Fruit fly (Drosophila melanogaster) whole organism, embryonic: ENCODE results near the gene CG33095.

Source experiments
- Abd-B ChIP-seq: fragments of 200-800 bp; sonication (Bioruptor generic); optimal IDR thresholded peaks from 2 replicates; lab custom pipeline; 2018; ENCODE audit warnings: missing biosample characterization, mild to moderate bottlenecking, missing genetic modification characterization, moderate library complexity
- Bdp1 ChIP-seq: fragments of 200-800 bp; sonication (Bioruptor generic); optimal IDR thresholded peaks from 3 replicates; lab custom pipeline; 2016; ENCODE audit warnings: missing biosample characterization, missing genetic modification characterization
- BtbVII ChIP-seq: fragments of 200-800 bp; sonication (Bioruptor generic); optimal IDR thresholded peaks from 3 replicates; lab custom pipeline; 2017; ENCODE audit warnings: missing biosample characterization, mild to moderate bottlenecking, missing genetic modification characterization
- CG10565 ChIP-seq: fragments of 200-800 bp; sonication (Bioruptor generic); optimal IDR thresholded peaks from 3 replicates; lab custom pipeline; 2016; ENCODE audit warnings: missing biosample characterization, mild to moderate bottlenecking, missing genetic modification characterization
- CG11093 ChIP-seq: fragments of 200-800 bp; sonication (Bioruptor generic); IDR thresholded peaks from 3 replicates; pipeline ENCODE4 v1.3.6; 2022; ENCODE audit warnings: missing biosample characterization, missing genetic modification characterization
- CG12104 ChIP-seq: fragments of 200-800 bp; sonication (Bioruptor generic); optimal IDR thresholded peaks from 3 replicates; lab custom pipeline; 2016; ENCODE audit warnings: missing biosample characterization, missing genetic modification characterization
- CG13287 ChIP-seq: fragments of 200-800 bp; sonication (Bioruptor generic); IDR thresholded peaks from 2 replicates; pipeline ENCODE4 v1.3.6; 2022; ENCODE audit warnings: missing biosample characterization, missing genetic modification characterization; ENCODE audit not compliant: partially characterized antibody
- CG13775 ChIP-seq: fragments of 200-800 bp; sonication (Bioruptor generic); optimal IDR thresholded peaks from 3 replicates; lab custom pipeline; 2017; ENCODE audit warnings: missing biosample characterization, mild to moderate bottlenecking, missing genetic modification characterization
- CG17912 ChIP-seq: fragments of 200-800 bp; sonication (Bioruptor generic); optimal IDR thresholded peaks from 2 replicates; lab custom pipeline; 2018; ENCODE audit warnings: missing biosample characterization, mild to moderate bottlenecking, missing genetic modification characterization
- CG2116 ChIP-seq: fragments of 200-800 bp; sonication (Bioruptor generic); optimal IDR thresholded peaks from 3 replicates; lab custom pipeline; 2018; ENCODE audit warnings: missing biosample characterization, mild to moderate bottlenecking, missing genetic modification characterization
- CG2199 ChIP-seq: fragments of 200-800 bp; sonication (Bioruptor generic); IDR thresholded peaks from 3 replicates; pipeline ENCODE4 v1.3.6; 2022; ENCODE audit warnings: missing biosample characterization, missing genetic modification characterization
- CG30431 ChIP-seq: fragments of 200-800 bp; sonication (Bioruptor generic); optimal IDR thresholded peaks from 2 replicates; lab custom pipeline; 2017; ENCODE audit warnings: missing biosample characterization, missing genetic modification characterization
- CG32767 ChIP-seq: fragments of 200-800 bp; sonication (Bioruptor generic); IDR thresholded peaks from 2 replicates; pipeline ENCODE4 v1.3.6; 2022; ENCODE audit warnings: missing biosample characterization, missing genetic modification characterization
- CG5245 ChIP-seq: fragments of 200-800 bp; sonication (Bioruptor generic); optimal IDR thresholded peaks from 3 replicates; lab custom pipeline; 2016; ENCODE audit warnings: missing biosample characterization, missing genetic modification characterization
- CG6683 ChIP-seq: fragments of 200-800 bp; sonication (Bioruptor generic); optimal IDR thresholded peaks from 2 replicates; lab custom pipeline; 2017; ENCODE audit warnings: missing biosample characterization, mild to moderate bottlenecking, missing genetic modification characterization, missing genetic modification reagents
- CG7987 ChIP-seq: fragments of 200-800 bp; sonication (Bioruptor generic); optimal IDR thresholded peaks from 2 replicates; lab custom pipeline; 2018; ENCODE audit warnings: missing biosample characterization, mild to moderate bottlenecking, missing genetic modification characterization, moderate library complexity
- D ChIP-seq, 2 experiments: fragments of 200-800 bp in 1 of 2; fragments of >200 bp in 1 of 2; sonication (Bioruptor generic) in 1 of 2; optimal IDR thresholded peaks; 2 replicates in 1 of 2; 3 replicates in 1 of 2; lab custom pipeline; 2017; ENCODE audit warnings: mild to moderate bottlenecking in 1 of 2, missing biosample characterization in 1 of 2, missing genetic modification characterization in 1 of 2, missing genetic modification reagents in 1 of 2
- D19B ChIP-seq: fragments of 200-800 bp; sonication (Bioruptor generic); optimal IDR thresholded peaks from 2 replicates; lab custom pipeline; 2017; ENCODE audit warnings: missing biosample characterization, mild to moderate bottlenecking, missing genetic modification characterization
- Dek ChIP-seq: fragments of 200-800 bp; sonication (Bioruptor generic); optimal IDR thresholded peaks from 3 replicates; lab custom pipeline; 2019; ENCODE audit warnings: missing biosample characterization, mild to moderate bottlenecking, missing genetic modification characterization, moderate library complexity
- Dll ChIP-seq: fragments of 200-800 bp; sonication (Bioruptor generic); IDR thresholded peaks from 4 replicates; pipeline ENCODE4 v1.3.6; 2022; ENCODE audit warnings: missing biosample characterization, missing genetic modification characterization; ENCODE audit not compliant: partially characterized antibody
- H2.0 ChIP-seq: fragments of 200-800 bp; sonication (Bioruptor generic); IDR thresholded peaks from 2 replicates; pipeline ENCODE4 v1.3.6; 2022; ENCODE audit warnings: missing biosample characterization, missing genetic modification characterization
- HHEX ChIP-seq: fragments of 200-800 bp; sonication (Bioruptor generic); optimal IDR thresholded peaks from 3 replicates; lab custom pipeline; 2017; ENCODE audit warnings: missing biosample characterization, mild to moderate bottlenecking, missing genetic modification characterization, missing genetic modification reagents
- HLH54F ChIP-seq: fragments of 200-800 bp; sonication (Bioruptor generic); optimal IDR thresholded peaks from 3 replicates; lab custom pipeline; 2016; ENCODE audit warnings: missing biosample characterization, missing genetic modification characterization
- Hsf ChIP-seq: fragments of 200-800 bp; sonication (Bioruptor generic); optimal IDR thresholded peaks from 3 replicates; lab custom pipeline; 2016; ENCODE audit warnings: missing biosample characterization, missing genetic modification characterization
- Jarid2 ChIP-seq: fragments of 200-800 bp; sonication (Bioruptor generic); optimal IDR thresholded peaks from 3 replicates; lab custom pipeline; 2017; ENCODE audit warnings: mild to moderate bottlenecking, missing biosample characterization, missing genetic modification reagents, missing genetic modification characterization
- Max ChIP-seq: fragments of 200-800 bp; sonication (Bioruptor generic); optimal IDR thresholded peaks from 2 replicates; lab custom pipeline; 2016; ENCODE audit warnings: missing biosample characterization, mild to moderate bottlenecking, missing genetic modification characterization
- Neu2 ChIP-seq: fragments of 200-800 bp; sonication (Bioruptor generic); optimal IDR thresholded peaks from 3 replicates; lab custom pipeline; 2016; ENCODE audit warnings: missing biosample characterization, missing genetic modification characterization, borderline replicate concordance
- Nf-YA ChIP-seq: fragments of 200-800 bp; sonication (Bioruptor generic); IDR thresholded peaks from 2 replicates; pipeline ENCODE4 v1.3.6; 2022; ENCODE audit warnings: missing biosample characterization, missing genetic modification characterization
- Nf-YB ChIP-seq: fragments of 200-800 bp; sonication (Bioruptor generic); optimal IDR thresholded peaks from 3 replicates; lab custom pipeline; 2019; ENCODE audit warnings: missing biosample characterization, mild to moderate bottlenecking, missing genetic modification characterization, moderate library complexity
- Sox102F ChIP-seq: fragments of 200-800 bp; sonication (Bioruptor generic); optimal IDR thresholded peaks from 2 replicates; lab custom pipeline; 2018; ENCODE audit warnings: missing biosample characterization, mild to moderate bottlenecking, missing genetic modification characterization, moderate library complexity
- TFAM ChIP-seq: fragments of 200-800 bp; sonication (Bioruptor generic); optimal IDR thresholded peaks from 2 replicates; lab custom pipeline; 2017; ENCODE audit warnings: missing biosample characterization, missing genetic modification characterization, inconsistent platforms
- Xrp1 ChIP-seq: fragments of 200-800 bp; sonication (Bioruptor generic); IDR thresholded peaks from 2 replicates; pipeline ENCODE4 v1.3.6; 2022; ENCODE audit warnings: missing biosample characterization, missing genetic modification characterization
- ac ChIP-seq: fragments of 200-800 bp; sonication (Bioruptor generic); optimal IDR thresholded peaks from 3 replicates; lab custom pipeline; 2017; ENCODE audit warnings: missing biosample characterization, mild to moderate bottlenecking, missing genetic modification characterization
- ash1 ChIP-seq: fragments of 200-800 bp; sonication (Bioruptor generic); optimal IDR thresholded peaks from 2 replicates; lab custom pipeline; 2018; ENCODE audit warnings: missing biosample characterization, mild to moderate bottlenecking, missing genetic modification characterization
- ato ChIP-seq: fragments of 200-800 bp; sonication (Bioruptor generic); IDR thresholded peaks from 2 replicates; pipeline ENCODE4 v1.3.6; 2022; ENCODE audit warnings: missing biosample characterization, missing genetic modification characterization; ENCODE audit not compliant: partially characterized antibody
- az2 ChIP-seq: fragments of 200-800 bp; sonication (Bioruptor generic); optimal IDR thresholded peaks from 3 replicates; lab custom pipeline; 2016; ENCODE audit warnings: missing biosample characterization, missing genetic modification characterization
- ci ChIP-seq: fragments of 200-800 bp; sonication (Bioruptor generic); IDR thresholded peaks from 3 replicates; pipeline ENCODE4 v1.3.6; 2022; ENCODE audit warnings: missing biosample characterization, missing genetic modification characterization
- da ChIP-seq: fragments of 200-800 bp; sonication (Bioruptor generic); optimal IDR thresholded peaks from 2 replicates; lab custom pipeline; 2016; ENCODE audit warnings: missing biosample characterization, missing genetic modification characterization
- dm ChIP-seq: fragments of 200-800 bp; sonication (Bioruptor generic); optimal IDR thresholded peaks from 3 replicates; lab custom pipeline; 2016; ENCODE audit warnings: missing biosample characterization, missing genetic modification characterization
- ewg ChIP-seq: fragments of 200-800 bp; sonication (Bioruptor generic); optimal IDR thresholded peaks from 3 replicates; lab custom pipeline; 2017; ENCODE audit warnings: mild to moderate bottlenecking, missing biosample characterization, missing genetic modification reagents, missing genetic modification characterization
- hth ChIP-seq: fragments of >200 bp; optimal IDR thresholded peaks from 2 replicates; lab custom pipeline; 2017; ENCODE audit warnings: inconsistent platforms
- ind ChIP-seq: fragments of 200-800 bp; sonication (Bioruptor generic); optimal IDR thresholded peaks from 3 replicates; lab custom pipeline; 2016; ENCODE audit warnings: missing biosample characterization, missing genetic modification characterization
- inv ChIP-seq: fragments of 200-800 bp; sonication (Bioruptor generic); IDR thresholded peaks from 2 replicates; pipeline ENCODE4 v1.3.6; 2022; ENCODE audit warnings: missing biosample characterization, missing genetic modification characterization; ENCODE audit not compliant: partially characterized antibody
- kni ChIP-seq: fragments of 200-800 bp; sonication (Bioruptor generic); optimal IDR thresholded peaks from 3 replicates; lab custom pipeline; 2017; ENCODE audit warnings: mild to moderate bottlenecking, missing biosample characterization, missing genetic modification reagents, missing genetic modification characterization
- mirr ChIP-seq: fragments of 200-800 bp; sonication (Bioruptor generic); optimal IDR thresholded peaks from 3 replicates; lab custom pipeline; 2018; ENCODE audit warnings: missing biosample characterization, mild to moderate bottlenecking, missing genetic modification characterization
- sens ChIP-seq: fragments of 200-800 bp; sonication (Bioruptor generic); peaks from one replicate; lab custom pipeline; 2016; ENCODE audit warnings: missing biosample characterization, missing genetic modification characterization
- seq ChIP-seq: fragments of 200-800 bp; sonication (Bioruptor generic); IDR thresholded peaks from 2 replicates; pipeline ENCODE4 v1.3.6; 2022; ENCODE audit warnings: missing biosample characterization, missing genetic modification characterization
- sug ChIP-seq: fragments of 200-800 bp; optimal IDR thresholded peaks from 2 replicates; lab custom pipeline; 2019; ENCODE audit warnings: missing biosample characterization, mild to moderate bottlenecking, missing genetic modification characterization, moderate library complexity
- tll ChIP-seq, 2 experiments: fragments of 200-800 bp in 1 of 2; fragments of >200 bp in 1 of 2; sonication (Bioruptor generic) in 1 of 2; optimal IDR thresholded peaks; 2 replicates each; lab custom pipeline; 2017 to 2019; ENCODE audit warnings: missing biosample characterization in 2 of 2, missing genetic modification characterization in 2 of 2, mild to moderate bottlenecking in 1 of 2, moderate library complexity in 1 of 2
- zen ChIP-seq: fragments of 200-800 bp; sonication (Bioruptor generic); optimal IDR thresholded peaks from 3 replicates; lab custom pipeline; 2018; ENCODE audit warnings: missing biosample characterization, mild to moderate bottlenecking, missing genetic modification characterization, moderate library complexity

Gene CG33095

DNA sequence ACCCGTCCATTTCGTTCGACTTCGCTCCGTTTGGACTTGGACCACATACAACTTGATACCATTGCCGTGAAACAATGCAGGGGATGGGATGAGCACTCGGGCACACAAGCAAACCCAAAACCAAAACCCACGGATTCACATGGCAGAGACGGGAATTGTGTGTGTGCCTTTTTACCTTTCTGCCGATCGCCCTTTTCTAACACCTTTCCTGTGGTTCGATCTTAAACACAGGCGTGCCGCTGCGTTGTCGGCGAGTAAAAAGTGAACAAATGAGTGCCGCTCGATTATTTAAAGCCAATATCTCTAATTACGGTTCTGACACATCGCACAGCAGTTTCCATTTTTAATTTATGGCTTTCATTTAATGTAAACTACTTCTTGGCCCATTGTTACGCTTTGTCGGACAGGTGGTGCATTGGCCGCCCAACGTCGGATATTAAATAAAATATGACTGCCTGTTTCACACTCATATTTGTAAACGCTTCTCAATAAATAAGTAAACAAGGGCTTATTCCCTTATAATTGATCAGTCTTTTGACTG is 20.1 kb upstream of the CG33095 start:
- TF ChIP-seq ind (no peak), sug (no peak), HLH54F (GFP tag; lab: Kevin White, UChicago) (no peak), CG13775 (no peak), CG12104 (GFP tag; lab: Kevin White, UChicago) (no peak), ewg (GFP tag; lab: Kevin White, UChicago) (no peak), H2.0 (no peak), CG7987 (GFP tag; lab: Kevin White, UChicago) (no peak), Sox102F (no peak), ci (GFP tag; lab: Robert Waterston, UW) (no peak), CG10565 (GFP tag; lab: Kevin White, UChicago) (no peak), Bdp1 (GFP tag; lab: Kevin White, UChicago) (no peak), BtbVII (GFP tag; lab: Kevin White, UChicago) (no peak), mirr (no peak), tll (GFP tag; optimal IDR thresholded peaks at IDR 0.05; lab: Kevin White, UChicago) (peak in 1 of 2 experiments; percentile 89), Dek (no peak), CG11093 (GFP tag; lab: Robert Waterston, UW) (no peak), Hsf (GFP tag; lab: Kevin White, UChicago) (no peak), ash1 (GFP tag; lab: Kevin White, UChicago) (no peak), hth (lab: Kevin White, UChicago) (peak; percentile 50), kni (peak; percentile 23), az2 (GFP tag; lab: Kevin White, UChicago) (no peak), CG32767 (no peak), D19B (GFP tag; lab: Kevin White, UChicago) (no peak), Max (no peak), Dll (GFP tag; lab: Robert Waterston, UW) (no peak), da (no peak), CG5245 (GFP tag; lab: Kevin White, UChicago) (peak; percentile 25), CG30431 (GFP tag; lab: Kevin White, UChicago) (no peak), inv (GFP tag; lab: Robert Waterston, UW) (no peak), Jarid2 (GFP tag; lab: Kevin White, UChicago) (no peak), D (optimal IDR thresholded peaks at IDR 0.05; lab: Kevin White, UChicago) (peak; percentile 16), D (GFP tag; optimal IDR thresholded peaks at IDR 0.05; lab: Kevin White, UChicago) (no peak), Neu2 (GFP tag; lab: Kevin White, UChicago) (no peak), seq (no peak), Abd-B (GFP tag; lab: Kevin White, UChicago) (no peak), sens (GFP tag; lab: Kevin White, UChicago) (peak; percentile 8), Xrp1 (GFP tag; lab: Robert Waterston, UW) (no peak), TFAM (GFP tag; lab: Kevin White, UChicago) (no peak), CG13287 (GFP tag; lab: Robert Waterston, UW) (no peak), ac (GFP tag; lab: Kevin White, UChicago) (peak; percentile 8), zen (tag; lab: Kevin White, UChicago) (peak; percentile 87), dm (GFP tag; lab: Kevin White, UChicago) (no peak), Nf-YA (GFP tag; lab: Robert Waterston, UW) (no peak), CG2116 (GFP tag; lab: Kevin White, UChicago) (no peak), CG6683 (no peak), CG17912 (GFP tag; lab: Kevin White, UChicago) (no peak), CG2199 (GFP tag; lab: Robert Waterston, UW) (peak; percentile 85; the same call in 2 of the 3 replicates), HHEX (GFP tag; lab: Kevin White, UChicago) (no peak), ato (no peak), Nf-YB (GFP tag; lab: Kevin White, UChicago) (no peak)
